Worm (Caenorhabditis elegans): ENCODE measurements around the gene ncx-6.
A peak's percentile ranks its signal among the peaks of the same experiment; 100 is the strongest.

The ncx-6 gene

DNA sequence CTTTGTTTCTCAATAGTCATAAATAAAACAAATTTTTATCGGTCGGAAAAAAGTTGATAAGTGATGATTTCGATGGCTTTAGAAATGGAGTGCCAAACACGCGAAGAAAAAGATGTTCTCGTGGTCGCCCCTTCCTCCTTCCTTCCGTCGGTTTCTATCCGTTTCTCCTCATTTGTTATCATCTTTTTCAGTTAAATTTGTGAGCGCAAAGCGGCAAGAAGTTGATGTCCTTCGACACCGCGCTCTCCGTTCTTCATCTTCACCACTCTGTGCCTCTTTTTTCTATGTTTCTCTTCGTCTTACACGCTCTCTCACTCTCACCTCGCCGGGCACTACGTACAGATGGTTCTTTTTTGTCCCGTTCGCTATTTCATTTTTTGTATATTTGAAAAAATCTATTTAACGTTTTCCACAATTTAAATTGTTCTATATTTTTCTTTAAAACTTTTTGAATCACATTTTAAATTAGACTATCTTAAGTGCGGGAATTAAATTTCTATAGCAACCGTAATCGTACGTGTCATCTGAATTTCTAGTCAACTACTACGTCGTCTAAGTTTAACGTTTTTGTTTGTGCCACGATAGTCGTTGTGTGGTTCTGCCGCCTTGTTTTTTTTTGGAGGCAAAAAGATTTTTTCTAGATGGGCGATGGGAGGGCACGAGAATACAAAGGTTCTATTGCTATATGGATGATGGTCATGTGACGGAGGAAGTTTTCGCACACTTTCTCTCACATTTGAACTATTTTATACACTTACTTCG is 14.9 kb downstream of the ncx-6 start:
- TF ChIP-seq elt-1 (tag; optimal IDR thresholded peaks at IDR 0.05) (no peak), Y55F3AM.14 (GFP tag; optimal IDR thresholded peaks at IDR 0.05) (no peak), sma-9 (GFP tag; optimal IDR thresholded peaks at IDR 0.05) (peak; percentile 44), sma-9 (tag; optimal IDR thresholded peaks at IDR 0.05) (no peak), lin-11 (tag; optimal IDR thresholded peaks at IDR 0.05) (no peak), blmp-1 (tag; optimal IDR thresholded peaks at IDR 0.05; ENCODE audit: insufficient read depth) (no peak), nhr-129 (tag; optimal IDR thresholded peaks at IDR 0.05) (peak; percentile 7), ceh-16 (tag; optimal IDR thresholded peaks at IDR 0.05) (no peak), C34F6.9 (tag; optimal IDR thresholded peaks at IDR 0.05) (peak; percentile 44), nhr-237 (tag; optimal IDR thresholded peaks at IDR 0.05) (no peak), snpc-4 (tag; optimal IDR thresholded peaks at IDR 0.05) (no peak), F13H6.1 (tag; optimal IDR thresholded peaks at IDR 0.05) (peak; percentile 36), ztf-4 (tag; optimal IDR thresholded peaks at IDR 0.05) (peak; percentile 20), peb-1 (tag; optimal IDR thresholded peaks at IDR 0.05) (no peak), sem-4 (tag; optimal IDR thresholded peaks at IDR 0.05) (peak; percentile 70), zag-1 (tag; optimal IDR thresholded peaks at IDR 0.05) (no peak), lin-13 (GFP tag; optimal IDR thresholded peaks at IDR 0.05) (no peak), skn-1 (tag; optimal IDR thresholded peaks at IDR 0.05) (no peak), ama-1 (optimal IDR thresholded peaks at IDR 0.05) (no peak), nhr-10 (tag; optimal IDR thresholded peaks at IDR 0.05) (no peak), ZK546.5 (tag; optimal IDR thresholded peaks at IDR 0.05) (no peak), unc-55 (GFP tag; optimal IDR thresholded peaks at IDR 0.05) (no peak), nhr-6 (tag; optimal IDR thresholded peaks at IDR 0.05) (no peak), nhr-23 (tag; optimal IDR thresholded peaks at IDR 0.05) (no peak), R02D3.7 (tag; optimal IDR thresholded peaks at IDR 0.05) (no peak), egl-27 (tag; optimal IDR thresholded peaks at IDR 0.05) (peak; percentile 30), ztf-1 (GFP tag; conservative IDR thresholded peaks at IDR 0.05) (no peak), nhr-21 (tag; optimal IDR thresholded peaks at IDR 0.05) (peak; percentile 71), lin-39 (tag; optimal IDR thresholded peaks at IDR 0.05) (no peak), crh-2 (tag; optimal IDR thresholded peaks at IDR 0.05) (no peak), alr-1 (tag; optimal IDR thresholded peaks at IDR 0.05) (no peak), unc-39 (tag; optimal IDR thresholded peaks at IDR 0.05) (no peak), nhr-25 (tag; optimal IDR thresholded peaks at IDR 0.05) (no peak), mab-5 (tag; optimal IDR thresholded peaks at IDR 0.05) (no peak), ceh-82 (tag; optimal IDR thresholded peaks at IDR 0.05) (no peak), dmd-4 (tag; optimal IDR thresholded peaks at IDR 0.05) (no peak), mdl-1 (tag; optimal IDR thresholded peaks at IDR 0.05) (peak; percentile 43 to 61), ztf-11 (tag; optimal IDR thresholded peaks at IDR 0.05) (no peak), nhr-11 (tag; optimal IDR thresholded peaks at IDR 0.05) (no peak), lsy-2 (tag; optimal IDR thresholded peaks at IDR 0.05) (peak in 1 of 2 experiments; percentile 50), aly-2 (tag; optimal IDR thresholded peaks at IDR 0.05) (no peak), elt-3 (tag; optimal IDR thresholded peaks at IDR 0.05) (no peak), nhr-77 (tag; optimal IDR thresholded peaks at IDR 0.05) (no peak), mbf-1 (tag; optimal IDR thresholded peaks at IDR 0.05) (no peak), sma-3 (GFP tag; optimal IDR thresholded peaks at IDR 0.05) (peak; percentile 2), unc-62 (GFP tag; optimal IDR thresholded peaks at IDR 0.05) (no peak), gmeb-1 (tag; optimal IDR thresholded peaks at IDR 0.05) (no peak), fos-1 (tag; optimal IDR thresholded peaks at IDR 0.05) (peak; percentile 50), nhr-12 (tag; optimal IDR thresholded peaks at IDR 0.05) (no peak)
